Worm (Caenorhabditis elegans) whole organism, dauer: ENCODE data around the gene gss-1.
"Not testable (repeated sequence)": the region's sequence is repeated elsewhere in the genome, so short reads cannot be mapped to it uniquely, and the experiment has no call there.

ENCODE experiments used
- unc-62 ChIP-seq: sonication (generic microtip); optimal IDR thresholded peaks from 2 replicates; lab custom pipeline; 2017; ENCODE audit warnings: missing biosample characterization, missing genetic modification reagents, missing genetic modification characterization

The gss-1 gene

DNA sequence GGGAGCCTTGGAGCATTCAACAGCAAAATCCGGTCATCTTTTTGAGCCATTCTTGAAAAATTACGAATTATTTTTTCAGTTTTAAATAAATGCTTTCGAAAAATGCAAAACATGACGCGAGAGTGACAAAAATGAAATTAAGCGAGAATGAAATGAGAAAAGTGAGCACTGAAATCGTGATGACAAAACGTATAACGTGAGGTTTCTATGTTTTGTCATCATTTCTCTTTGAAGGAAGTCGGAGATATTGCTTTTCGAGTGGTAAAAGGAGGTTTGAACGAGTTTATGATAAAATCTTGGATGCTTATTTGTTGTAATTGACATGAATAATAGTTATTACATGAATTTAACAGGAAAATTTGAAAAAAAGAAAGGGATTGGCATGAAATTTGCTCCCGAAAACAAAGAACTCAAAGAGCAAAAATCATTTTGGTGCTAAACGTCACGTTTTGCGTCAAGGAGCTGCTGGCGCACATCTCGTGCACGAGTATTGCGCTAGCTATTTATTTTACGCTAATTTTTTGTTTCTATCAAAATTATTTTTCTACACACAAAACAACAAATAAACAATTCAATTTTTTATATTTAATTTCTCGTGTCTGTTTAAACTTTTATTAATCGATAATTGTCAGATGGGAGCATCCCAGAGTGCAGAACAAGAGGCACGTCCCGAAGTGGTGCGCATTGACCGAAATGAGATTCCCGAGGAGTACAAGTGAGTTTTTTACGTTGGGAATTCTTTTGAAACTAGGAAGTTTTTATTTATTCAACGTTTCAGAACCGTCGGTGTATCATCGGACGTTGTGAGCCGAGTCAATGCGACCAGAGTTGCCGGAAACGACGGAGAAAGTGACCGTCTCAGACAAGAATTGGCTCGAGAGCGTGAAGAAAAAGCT lies at the start of gene gss-1, which contains the start of gene chch-3:
Gene gss-1, minus strand, starts transcription at position 51 of the 896 bp plus-strand sequence.
Gene chch-3, plus strand, starts transcription at position 633 of the 896 bp plus-strand sequence.
- TF ChIP-seq unc-62: no peak

ce11 chrII:9461881-9462280 lies 45.6 kb upstream of the gss-1 start, which contains the start of gene chil-21:
Gene chil-21, minus strand, starts transcription at chrII:9461981.
- not testable (repeated sequence) for TF ChIP-seq unc-62

ce11 chrII:9459462-9459861 lies 43.2 kb upstream of the gss-1 start, which contains the start of gene R09D1.14:
Gene R09D1.14, minus strand, starts transcription at chrII:9459562.
- not testable (repeated sequence) for TF ChIP-seq unc-62

ce11 chrII:9454304-9454703 lies 38.1 kb upstream of the gss-1 start, which contains the start of gene chil-19:
Gene chil-19, minus strand, starts transcription at chrII:9454404.
- TF ChIP-seq unc-62: no peak

DNA sequence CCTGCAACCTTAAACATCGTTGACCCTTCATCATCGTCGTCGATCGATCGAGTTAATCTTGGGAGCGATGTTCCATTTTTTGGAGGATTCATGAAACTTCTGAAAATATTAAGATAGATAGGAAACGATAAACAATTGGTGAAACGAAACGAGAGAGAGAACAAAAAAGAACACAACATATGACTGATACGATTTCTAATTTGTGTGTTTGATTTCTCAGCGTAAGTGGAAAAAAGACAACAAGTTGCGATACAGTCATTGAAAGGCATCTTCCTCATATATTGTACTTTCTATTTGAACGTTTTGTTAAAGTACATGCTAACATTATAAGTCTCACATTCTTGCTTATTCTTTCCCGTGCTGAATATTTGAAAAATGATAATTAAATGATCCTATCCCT lies 35.9 kb upstream of the gss-1 start, which contains the start of gene R09D1.12:
Gene R09D1.12, minus strand, starts transcription at position 101 of the 400 bp plus-strand sequence.
- not testable (repeated sequence) for TF ChIP-seq unc-62

- TF ChIP-seq unc-62: no peak
Observed at ce11 chrII:9447965-9448364, 31.7 kb upstream of the gss-1 start, which contains the start of gene chil-18. Gene chil-18, plus strand, starts transcription at chrII:9448265.

DNA sequence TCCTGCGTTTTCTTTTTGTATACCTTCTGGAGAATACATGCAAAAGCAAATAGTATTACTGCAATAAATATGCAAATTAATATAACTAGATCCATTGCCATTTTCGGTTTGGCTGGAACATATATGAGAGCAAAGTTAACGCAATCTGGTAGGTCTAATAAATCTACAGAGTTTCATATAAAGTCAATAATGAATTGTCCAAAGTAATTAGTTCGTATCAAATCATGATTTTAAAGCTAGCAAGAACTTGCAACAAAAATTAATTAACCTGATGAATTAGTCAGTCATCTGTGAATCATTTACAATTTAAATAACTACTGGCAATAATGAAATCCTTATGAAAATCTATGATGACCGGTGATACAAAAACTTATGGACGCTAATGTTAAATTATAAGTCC lies 29.1 kb upstream of the gss-1 start, which contains the start of gene R09D1.13:
Gene R09D1.13, minus strand, starts transcription at position 101 of the 400 bp plus-strand sequence.
- TF ChIP-seq unc-62: no peak

DNA sequence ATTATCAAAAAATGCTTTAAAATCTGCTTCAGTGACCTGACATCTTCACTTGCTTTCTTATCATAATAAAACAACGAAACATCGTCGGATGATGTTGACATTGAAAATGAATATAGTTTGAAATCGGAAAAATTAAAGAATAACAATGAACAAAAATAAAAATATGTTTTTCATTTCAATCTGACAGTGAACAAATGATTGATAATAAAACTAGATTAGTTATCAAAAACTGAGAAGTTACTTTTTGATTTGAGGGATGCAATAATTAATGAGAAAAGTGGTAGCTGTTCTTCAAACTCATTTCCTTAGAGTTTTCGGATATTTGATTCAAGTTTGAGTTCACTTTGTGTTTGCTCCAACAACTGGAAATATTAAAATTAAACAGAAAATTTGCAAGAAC lies 27.3 kb upstream of the gss-1 start, which contains the start of gene chil-15:
Gene chil-15, minus strand, starts transcription at position 101 of the 400 bp plus-strand sequence.
- TF ChIP-seq unc-62: no peak

- no peak for TF ChIP-seq unc-62
Observed at ce11 chrII:9441838-9442237, 25.6 kb upstream of the gss-1 start, which contains the start of gene chil-16. Gene chil-16, minus strand, starts transcription at chrII:9441938.

- no peak for TF ChIP-seq unc-62
Observed at ce11 chrII:9440060-9440459, 23.8 kb upstream of the gss-1 start, which contains the start of gene chil-17. Gene chil-17, minus strand, starts transcription at chrII:9440160.

- TF ChIP-seq unc-62: no peak
Observed at ce11 chrII:9438853-9439252, 22.6 kb upstream of the gss-1 start.

- no peak for TF ChIP-seq unc-62
Observed at ce11 chrII:9438227-9438626, 22.0 kb upstream of the gss-1 start, which contains the start of gene chil-13. Gene chil-13, minus strand, starts transcription at chrII:9438327.

ce11 chrII:9436009-9436408 lies 19.8 kb upstream of the gss-1 start, which contains the start of gene kin-16:
Gene kin-16, minus strand, starts transcription at chrII:9436109.
- TF ChIP-seq unc-62: no peak

DNA sequence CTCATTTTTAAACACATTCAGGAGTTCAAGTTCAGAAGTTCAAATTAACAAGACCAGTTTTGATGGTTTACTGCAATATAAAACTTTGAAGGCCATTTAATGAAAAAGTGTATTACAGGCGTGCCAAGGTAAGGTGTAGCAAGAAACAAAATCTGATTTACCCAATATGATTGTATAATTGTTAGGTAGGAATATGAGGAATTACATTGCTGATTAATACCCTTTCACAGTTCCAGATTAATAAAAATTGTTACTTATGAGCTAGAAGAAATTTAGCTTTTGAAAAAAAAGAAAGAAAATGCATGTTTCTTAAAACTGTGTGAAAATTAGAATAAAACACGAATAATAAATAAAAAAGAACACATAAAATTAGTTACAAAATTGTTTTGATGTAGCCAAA lies 17.4 kb upstream of the gss-1 start, which contains the start of gene kin-15:
Gene kin-15, minus strand, starts transcription at position 101 of the 400 bp plus-strand sequence.
- TF ChIP-seq unc-62: no peak

ce11 chrII:9431119-9431518 lies 14.9 kb upstream of the gss-1 start:
- no peak for TF ChIP-seq unc-62

DNA sequence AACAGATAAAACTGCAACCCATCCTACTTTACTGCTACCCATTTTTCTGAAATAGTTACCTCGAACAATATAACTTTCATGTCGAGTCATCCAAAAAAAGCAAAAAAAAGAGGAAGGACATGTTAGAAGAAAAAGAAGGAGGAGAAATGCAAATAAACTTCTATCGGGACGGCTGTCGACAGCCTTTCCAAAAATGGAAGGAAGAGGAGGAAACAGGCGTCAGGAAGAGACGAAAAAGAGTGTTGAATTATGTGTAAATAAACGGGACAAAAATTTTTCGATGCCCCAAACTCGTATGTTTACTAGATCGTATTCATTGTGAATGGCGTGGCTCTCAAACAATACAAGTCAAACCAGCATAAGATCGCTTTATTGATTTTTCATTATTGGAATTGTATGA lies 11.4 kb upstream of the gss-1 start, which contains the start of gene M176.5:
Gene M176.5, minus strand, starts transcription at position 101 of the 400 bp plus-strand sequence.
- TF ChIP-seq unc-62: no peak

ce11 chrII:9426076-9426475 lies 9.8 kb upstream of the gss-1 start, which contains the start of gene M176.10:
Gene M176.10, minus strand, starts transcription at chrII:9426176.
- no peak for TF ChIP-seq unc-62
